Worm (Caenorhabditis elegans) whole organism, L4/young adult: ENCODE results near the gene Y44A6C.1.

Source experiments
- W03F9.2 ChIP-seq: fragments of 150-350 bp; optimal IDR thresholded peaks from 2 replicates; lab custom pipeline; 2014; ENCODE audit warnings: missing biosample characterization, missing genetic modification characterization
- him-1 ChIP-seq: sonication (generic microtip); optimal IDR thresholded peaks from 2 replicates; lab custom pipeline; 2016; ENCODE audit warnings: missing genotype, missing genetic modification reagents, missing genetic modification characterization, missing compliant biosample characterization

ce11 chrV:20753838-20754503, 40.3 kb downstream of the Y44A6C.1 start:
- TF ChIP-seq W03F9.2, result no peak
- TF ChIP-seq him-1, result no peak
